Worm (Caenorhabditis elegans) whole organism, L1 larva: ENCODE results near the gene ivd-1.

Source experiments
- aha-1 ChIP-seq: fragments of 150-350 bp; optimal IDR thresholded peaks from 2 replicates; lab custom pipeline; 2014; ENCODE audit warnings: missing biosample characterization, missing genetic modification characterization
- alr-1 ChIP-seq: fragments of 200-800 bp; sonication (Bioruptor generic); optimal IDR thresholded peaks from 2 replicates; lab custom pipeline; 2018; ENCODE audit warnings: borderline replicate concordance, mild to moderate bottlenecking, missing genetic modification characterization, missing compliant biosample characterization
- aly-2 ChIP-seq: fragments of 150-350 bp; optimal IDR thresholded peaks from 2 replicates; lab custom pipeline; 2014; ENCODE audit warnings: missing biosample characterization, missing genetic modification characterization
- blmp-1 ChIP-seq: fragments of 150-350 bp; optimal IDR thresholded peaks from 2 replicates; lab custom pipeline; 2014; ENCODE audit warnings: missing biosample characterization, missing genetic modification characterization
- ceh-88 ChIP-seq: fragments of 200-800 bp; sonication (Bioruptor generic); IDR thresholded peaks from 2 replicates; pipeline ENCODE4 v1.3.6; 2022; ENCODE audit warnings: missing genetic modification characterization, missing compliant biosample characterization
- ces-1 ChIP-seq: fragments of 150-350 bp; optimal IDR thresholded peaks from 2 replicates; lab custom pipeline; 2014; ENCODE audit warnings: missing biosample characterization, missing genetic modification reagents, missing genetic modification characterization
- dpl-1 ChIP-seq, 3 experiments: fragments of 150-350 bp in 2 of 3; sonication (generic microtip) in 1 of 3; optimal IDR thresholded peaks; 2 replicates each; lab custom pipeline; 2014 to 2017; ENCODE audit warnings: missing biosample characterization in 3 of 3, missing genetic modification characterization in 3 of 3, missing genetic modification reagents in 3 of 3
- dsc-1 ChIP-seq: sonication (generic microtip); optimal IDR thresholded peaks from 2 replicates; lab custom pipeline; 2016; ENCODE audit warnings: mild to moderate bottlenecking, missing genetic modification characterization, missing compliant biosample characterization
- efl-1 ChIP-seq, 4 experiments: fragments of 150-350 bp; optimal IDR thresholded peaks in 3 of 4; peaks in 1 of 4; 1 replicate in 1 of 4; 2 replicates in 3 of 4; lab custom pipeline; 2014; ENCODE audit warnings: missing biosample characterization in 2 of 4, missing genetic modification characterization in 2 of 4, missing genetic modification reagents in 2 of 4
- efl-3 ChIP-seq: fragments of 200-800 bp; sonication (Bioruptor generic); optimal IDR thresholded peaks from 2 replicates; lab custom pipeline; 2018; ENCODE audit warnings: mild to moderate bottlenecking, missing genetic modification characterization, missing compliant biosample characterization
- fkh-10 ChIP-seq: sonication (generic microtip); optimal IDR thresholded peaks from 2 replicates; lab custom pipeline; 2017; ENCODE audit warnings: missing biosample characterization, missing genetic modification reagents, missing genetic modification characterization
- fkh-4 ChIP-seq: sonication (generic microtip); optimal IDR thresholded peaks from 2 replicates; lab custom pipeline; 2016; ENCODE audit warnings: missing compliant biosample characterization, missing genetic modification characterization, borderline replicate concordance
- fkh-8 ChIP-seq: sonication (generic microtip); optimal IDR thresholded peaks from 2 replicates; lab custom pipeline; 2016; ENCODE audit warnings: mild to moderate bottlenecking, missing genetic modification characterization, missing compliant biosample characterization
- hlh-17 ChIP-seq: fragments of 200-800 bp; sonication (Bioruptor generic); optimal IDR thresholded peaks from 2 replicates; lab custom pipeline; 2018; ENCODE audit warnings: missing genetic modification characterization, mild to moderate bottlenecking, missing compliant biosample characterization, moderate library complexity, borderline replicate concordance
- hlh-4 ChIP-seq: sonication (generic microtip); optimal IDR thresholded peaks from 2 replicates; lab custom pipeline; 2016; ENCODE audit warnings: mild to moderate bottlenecking, missing genetic modification characterization, missing compliant biosample characterization
- hpl-2 ChIP-seq: fragments of 150-350 bp; optimal IDR thresholded peaks from 2 replicates; lab custom pipeline; 2014; ENCODE audit warnings: missing biosample characterization, missing genetic modification reagents, missing genetic modification characterization
- irx-1 ChIP-seq: sonication (generic microtip); optimal IDR thresholded peaks from 2 replicates; lab custom pipeline; 2016; ENCODE audit warnings: missing genetic modification characterization, missing compliant biosample characterization
- lin-13 ChIP-seq: fragments of 150-350 bp; optimal IDR thresholded peaks from 2 replicates; lab custom pipeline; 2014; ENCODE audit warnings: missing biosample characterization, missing genetic modification reagents, missing genetic modification characterization
- lin-14 ChIP-seq: fragments of 200-800 bp; sonication (Bioruptor generic); optimal IDR thresholded peaks from 2 replicates; lab custom pipeline; 2018; ENCODE audit warnings: mild to moderate bottlenecking, missing genetic modification characterization, moderate library complexity, missing compliant biosample characterization
- lin-15B ChIP-seq: fragments of 150-350 bp; sonication (generic microtip); optimal IDR thresholded peaks from 3 replicates; lab custom pipeline; 2014; ENCODE audit warnings: missing biosample characterization, missing genetic modification characterization
- lin-39 ChIP-seq: fragments of 150-350 bp; optimal IDR thresholded peaks from 2 replicates; lab custom pipeline; 2014; ENCODE audit warnings: missing biosample characterization, missing genetic modification reagents, missing genetic modification characterization
- lsy-2 ChIP-seq, 2 experiments: fragments of 150-350 bp; optimal IDR thresholded peaks; 2 replicates each; lab custom pipeline; 2014; ENCODE audit warnings: missing biosample characterization in 2 of 2, missing genetic modification characterization in 2 of 2
- mab-9 ChIP-seq: fragments of 200-800 bp; sonication (Bioruptor generic); IDR thresholded peaks from 2 replicates; pipeline ENCODE4 v1.3.6; 2022; ENCODE audit warnings: missing genetic modification reagents, missing genetic modification characterization, missing compliant biosample characterization
- mdl-1 ChIP-seq, 2 experiments: fragments of 150-350 bp; optimal IDR thresholded peaks; 2 replicates each; lab custom pipeline; 2014 to 2017; ENCODE audit warnings: missing biosample characterization in 2 of 2, missing genetic modification characterization in 2 of 2, inconsistent platforms in 1 of 2
- mef-2 ChIP-seq: fragments of 150-350 bp; optimal IDR thresholded peaks from 2 replicates; lab custom pipeline; 2014; ENCODE audit warnings: missing biosample characterization, missing genetic modification characterization
- nhr-12 ChIP-seq: sonication (generic microtip); optimal IDR thresholded peaks from 2 replicates; lab custom pipeline; 2017; ENCODE audit warnings: missing biosample characterization, missing genetic modification characterization
- nhr-19 ChIP-seq: fragments of 200-800 bp; sonication (Bioruptor generic); conservative IDR thresholded peaks from 2 replicates; pipeline ENCODE4 v1.3.6; 2022; ENCODE audit warnings: missing genetic modification characterization, missing compliant biosample characterization
- nhr-20 ChIP-seq: sonication (generic microtip); optimal IDR thresholded peaks from 2 replicates; lab custom pipeline; 2016; ENCODE audit warnings: mild to moderate bottlenecking, missing genetic modification characterization, missing compliant biosample characterization
- nhr-237 ChIP-seq: fragments of 150-350 bp; optimal IDR thresholded peaks from 2 replicates; lab custom pipeline; 2014; ENCODE audit warnings: missing biosample characterization, missing genetic modification characterization
- nhr-28 ChIP-seq: fragments of 150-350 bp; optimal IDR thresholded peaks from 2 replicates; lab custom pipeline; 2014; ENCODE audit warnings: missing biosample characterization, missing genetic modification characterization
- nhr-47 ChIP-seq: sonication (generic microtip); optimal IDR thresholded peaks from 2 replicates; lab custom pipeline; 2016; ENCODE audit warnings: mild to moderate bottlenecking, missing genetic modification characterization, moderate library complexity, missing compliant biosample characterization
- nhr-76 ChIP-seq: sonication (generic microtip); optimal IDR thresholded peaks from 2 replicates; lab custom pipeline; 2017; ENCODE audit warnings: missing biosample characterization, missing genetic modification characterization
- nhr-77 ChIP-seq: fragments of 150-350 bp; optimal IDR thresholded peaks from 2 replicates; lab custom pipeline; 2014; ENCODE audit warnings: missing biosample characterization, missing genetic modification characterization
- nhr-84 ChIP-seq: sonication (generic microtip); optimal IDR thresholded peaks from 2 replicates; lab custom pipeline; 2017; ENCODE audit warnings: missing biosample characterization, missing genetic modification characterization
- pag-3 ChIP-seq: sonication (generic microtip); optimal IDR thresholded peaks from 2 replicates; lab custom pipeline; 2017; ENCODE audit warnings: missing genetic modification characterization, mild to moderate bottlenecking, missing compliant biosample characterization, antibody characterized with exemption, borderline replicate concordance; ENCODE audit not compliant: insufficient read depth
- skn-1 ChIP-seq: fragments of 150-350 bp; optimal IDR thresholded peaks from 2 replicates; lab custom pipeline; 2014; ENCODE audit warnings: missing biosample characterization, missing genetic modification characterization
- snpc-4 ChIP-seq: fragments of 150-350 bp; optimal IDR thresholded peaks from 2 replicates; lab custom pipeline; 2014; ENCODE audit warnings: missing biosample characterization, missing genetic modification characterization
- snu-23 ChIP-seq: sonication (generic microtip); optimal IDR thresholded peaks from 2 replicates; lab custom pipeline; 2016; ENCODE audit warnings: missing genetic modification characterization, missing compliant biosample characterization
- sptf-1 ChIP-seq: fragments of 150-350 bp; optimal IDR thresholded peaks from 2 replicates; lab custom pipeline; 2014; ENCODE audit warnings: missing biosample characterization, missing genetic modification characterization
- sup-37 ChIP-seq: fragments of 200-800 bp; sonication (Bioruptor generic); optimal IDR thresholded peaks from 2 replicates; lab custom pipeline; 2018; ENCODE audit warnings: mild to moderate bottlenecking, missing genetic modification characterization, missing compliant biosample characterization
- swsn-7 ChIP-seq: sonication (generic microtip); optimal IDR thresholded peaks from 2 replicates; lab custom pipeline; 2016; ENCODE audit warnings: missing genetic modification characterization, missing compliant biosample characterization
- unc-130 ChIP-seq: fragments of 150-350 bp; optimal IDR thresholded peaks from 2 replicates; lab custom pipeline; 2017; ENCODE audit warnings: missing biosample characterization, missing genetic modification characterization, inconsistent platforms
- unc-30 ChIP-seq: sonication (generic microtip); optimal IDR thresholded peaks from 2 replicates; lab custom pipeline; 2017; ENCODE audit warnings: missing biosample characterization, missing genetic modification characterization
- unc-62 ChIP-seq: fragments of 150-350 bp; optimal IDR thresholded peaks from 2 replicates; lab custom pipeline; 2014; ENCODE audit warnings: missing biosample characterization, missing genetic modification reagents, missing genetic modification characterization
- unc-86 ChIP-seq: sonication (generic microtip); optimal IDR thresholded peaks from 2 replicates; lab custom pipeline; 2016; ENCODE audit warnings: missing genetic modification characterization, missing compliant biosample characterization
- xbp-1 ChIP-seq: sonication (generic microtip); optimal IDR thresholded peaks from 2 replicates; lab custom pipeline; 2016; ENCODE audit warnings: missing genetic modification characterization, missing compliant biosample characterization
- zip-4 ChIP-seq: fragments of 200-800 bp; sonication (Bioruptor generic); optimal IDR thresholded peaks from 2 replicates; lab custom pipeline; 2018; ENCODE audit warnings: mild to moderate bottlenecking, missing genetic modification characterization, moderate library complexity, missing compliant biosample characterization

The ivd-1 gene

DNA sequence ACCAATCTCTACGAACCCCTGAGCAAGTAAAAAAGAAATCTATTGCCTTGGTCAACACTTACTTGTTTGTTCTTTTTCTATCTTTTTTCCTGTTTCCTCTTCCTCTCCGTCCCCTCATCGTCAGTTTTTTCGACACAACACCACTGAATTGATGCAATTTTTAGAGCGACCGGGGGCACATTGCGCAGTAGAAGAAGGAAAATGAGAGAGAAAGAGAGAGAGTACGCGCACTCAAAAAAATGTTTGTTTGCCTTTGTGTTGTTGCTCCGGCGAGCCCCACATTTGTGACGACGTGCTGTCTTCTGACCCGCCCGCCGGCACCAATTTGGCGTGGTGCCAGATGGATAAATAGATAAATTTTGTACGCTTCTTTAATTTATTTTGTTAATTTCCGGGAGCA, 11.5 kb upstream of the ivd-1 start (continued):
- TF ChIP-seq unc-86 (tag; lab: Kevin White, UChicago) (no peak), hpl-2 (GFP tag; lab: Kevin White, UChicago) (no peak), nhr-28 (tag; lab: Kevin White, UChicago) (no peak)

DNA sequence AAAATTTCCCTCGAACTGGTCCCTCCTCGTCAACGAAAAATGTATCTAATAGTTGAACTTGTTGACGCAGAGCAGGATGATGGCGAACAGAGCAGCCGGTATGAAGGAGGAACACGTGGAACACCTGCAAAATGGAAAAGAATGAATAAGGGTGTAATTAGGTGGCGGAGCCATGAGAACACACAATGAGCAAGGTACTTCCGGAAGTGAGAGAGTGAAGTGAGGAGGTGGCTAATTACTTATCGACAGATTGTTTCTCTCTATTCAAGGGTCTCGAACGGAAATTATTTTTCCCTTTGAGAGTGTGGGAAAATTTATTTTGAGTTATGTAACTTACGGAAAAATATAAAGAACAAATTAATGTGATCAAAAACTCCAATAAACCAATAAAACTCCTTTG, 4.8 kb upstream of the ivd-1 start:
- TF ChIP-seq blmp-1 (tag; lab: Kevin White, UChicago) (no peak), lin-15B (tag; lab: Kevin White, UChicago) (no peak), nhr-47 (no peak), hlh-4 (tag; lab: Kevin White, UChicago) (no peak), nhr-84 (tag; lab: Kevin White, UChicago) (no peak), nhr-12 (tag; lab: Kevin White, UChicago) (no peak), zip-4 (GFP tag; lab: Kevin White, UChicago) (no peak), ceh-88 (GFP tag; lab: Robert Waterston, UW) (no peak), snu-23 (no peak), ces-1 (GFP tag; lab: Kevin White, UChicago) (no peak), irx-1 (tag; lab: Kevin White, UChicago) (no peak), mdl-1 (tag; optimal IDR thresholded peaks at IDR 0.05; lab: Kevin White, UChicago) (no peak), dsc-1 (tag; lab: Kevin White, UChicago) (no peak), hlh-17 (no peak), sptf-1 (no peak), fkh-8 (tag; lab: Kevin White, UChicago) (no peak)

DNA sequence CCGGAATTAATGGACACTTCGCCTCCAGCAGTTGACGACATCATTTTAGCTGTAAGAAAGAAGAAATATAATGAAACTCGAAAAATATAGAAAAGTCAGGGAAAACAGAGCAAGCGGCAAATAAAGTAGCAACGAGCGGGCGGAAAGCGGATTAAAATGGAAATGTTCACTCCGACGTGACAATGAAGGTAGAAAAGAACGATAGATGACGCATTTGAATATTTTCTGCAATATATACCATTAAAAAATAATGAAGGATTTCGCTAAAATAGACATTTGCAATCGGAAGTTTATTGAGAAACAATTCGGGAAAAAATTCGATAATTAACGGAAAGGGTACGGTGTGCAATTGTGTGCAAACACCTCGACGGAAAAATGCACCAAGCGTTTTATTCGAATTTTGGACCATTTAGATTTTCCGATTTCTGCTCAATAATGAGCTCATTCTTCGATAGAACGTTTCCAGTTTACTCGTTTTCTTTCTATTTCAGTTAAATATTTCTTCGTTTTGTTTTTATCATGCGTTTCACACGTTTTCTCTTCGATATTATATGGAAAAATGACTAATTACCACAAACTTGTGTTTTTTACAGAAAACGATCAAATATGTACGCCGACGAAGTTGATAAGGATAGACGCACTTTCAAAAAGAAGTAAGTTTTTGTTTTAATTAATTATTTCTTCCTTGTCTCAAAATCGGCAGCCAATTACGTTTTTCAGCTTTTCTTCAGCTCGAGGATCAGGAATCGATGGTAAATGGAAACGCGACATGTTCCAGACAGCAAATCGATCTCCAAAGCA, 2.5 kb upstream of the ivd-1 start, which contains the start of the genes snpn-1 and C02B10.4:
Gene snpn-1 (minus strand): TSS at position 51 of the 801 bp plus-strand sequence.
Gene C02B10.4 (plus strand): TSS at position 594 of the 801 bp plus-strand sequence.
- TF ChIP-seq skn-1 (tag; lab: Kevin White, UChicago) = no peak
- no peak for TF ChIP-seq mdl-1 (tag; optimal IDR thresholded peaks at IDR 0.05; lab: Kevin White, UChicago)
- TF ChIP-seq nhr-20 = peak; percentile 64
- no peak for TF ChIP-seq mab-9 (GFP tag; lab: Robert Waterston, UW)
- peak; percentile 35 for TF ChIP-seq lin-39 (tag; lab: Kevin White, UChicago)
- no peak for TF ChIP-seq alr-1 (tag; lab: Kevin White, UChicago)
- TF ChIP-seq irx-1 (tag; lab: Kevin White, UChicago) = peak; percentile 48
- peak; percentile 32 for TF ChIP-seq snpc-4 (tag; lab: Kevin White, UChicago)
- TF ChIP-seq nhr-84 (tag; lab: Kevin White, UChicago) = no peak
- no peak for TF ChIP-seq nhr-77 (tag; lab: Kevin White, UChicago)
- no peak for TF ChIP-seq aha-1 (tag; lab: Kevin White, UChicago)
- TF ChIP-seq efl-1 (optimal IDR thresholded peaks at IDR 0.05; lab: Kevin White, UChicago) = peak; percentile 57 to 64
- TF ChIP-seq efl-1 (GFP tag; optimal IDR thresholded peaks at IDR 0.05 in 1 of 2; lab: Kevin White, UChicago) = peak; percentile 71 to 97
- no peak for TF ChIP-seq pag-3 (tag; lab: Kevin White, UChicago)
- peak; percentile 23 for TF ChIP-seq lin-13 (GFP tag; lab: Kevin White, UChicago)
- no peak for TF ChIP-seq unc-30 (tag; lab: Kevin White, UChicago)
- no peak for TF ChIP-seq efl-3 (GFP tag; lab: Kevin White, UChicago)
- no peak for TF ChIP-seq mef-2 (tag; lab: Kevin White, UChicago)
- TF ChIP-seq nhr-28 (tag; lab: Kevin White, UChicago) = no peak
- TF ChIP-seq xbp-1 = peak; percentile 50
- peak; percentile 16 for TF ChIP-seq fkh-10 (GFP tag; lab: Kevin White, UChicago)
- TF ChIP-seq dpl-1 (GFP tag; optimal IDR thresholded peaks at IDR 0.05; lab: Kevin White, UChicago) = peak; percentile 49 to 62 (median 62)
- TF ChIP-seq fkh-4 (tag; lab: Kevin White, UChicago) = no peak
- no peak for TF ChIP-seq nhr-237 (tag; lab: Kevin White, UChicago)
- TF ChIP-seq nhr-76 = no peak
- peak; percentile 16 for TF ChIP-seq aly-2 (tag; lab: Kevin White, UChicago)
- TF ChIP-seq nhr-19 (GFP tag; lab: Robert Waterston, UW) = peak; percentile 54
- no peak for TF ChIP-seq sptf-1
- TF ChIP-seq lin-14 (GFP tag; lab: Kevin White, UChicago) = peak; percentile 56
- TF ChIP-seq hlh-4 (tag; lab: Kevin White, UChicago) = no peak
- TF ChIP-seq unc-62 = no peak
- peak; percentile 98 to 99 for TF ChIP-seq lsy-2 (tag; optimal IDR thresholded peaks at IDR 0.05; lab: Kevin White, UChicago)
- no peak for TF ChIP-seq lin-15B (tag; lab: Kevin White, UChicago)
- peak; percentile 36 for TF ChIP-seq unc-130 (tag; lab: Kevin White, UChicago)
- no peak for TF ChIP-seq sup-37 (GFP tag; lab: Kevin White, UChicago)
- peak; percentile 65 for TF ChIP-seq swsn-7 (tag; lab: Kevin White, UChicago)
